Worm (Caenorhabditis elegans) whole organism, L1 larva: ENCODE results near the gene nmr-2.

ENCODE experiments used
- C04F5.9 ChIP-seq: sonication (generic microtip); optimal IDR thresholded peaks from 2 replicates; lab custom pipeline; 2016; ENCODE audit warnings: missing genetic modification characterization, missing compliant biosample characterization
- C34B4.2 ChIP-seq: sonication (generic microtip); optimal IDR thresholded peaks from 2 replicates; lab custom pipeline; 2017; ENCODE audit warnings: mild to moderate bottlenecking, missing genetic modification characterization, missing compliant biosample characterization
- F16B12.6 ChIP-seq: fragments of 150-350 bp; optimal IDR thresholded peaks from 2 replicates; lab custom pipeline; 2014; ENCODE audit warnings: missing biosample characterization, missing genetic modification characterization
- aha-1 ChIP-seq: fragments of 150-350 bp; optimal IDR thresholded peaks from 2 replicates; lab custom pipeline; 2014; ENCODE audit warnings: missing biosample characterization, missing genetic modification characterization
- alr-1 ChIP-seq: fragments of 200-800 bp; sonication (Bioruptor generic); optimal IDR thresholded peaks from 2 replicates; lab custom pipeline; 2018; ENCODE audit warnings: borderline replicate concordance, mild to moderate bottlenecking, missing genetic modification characterization, missing compliant biosample characterization
- ama-1 ChIP-seq: fragments of 150-350 bp; optimal IDR thresholded peaks from 2 replicates; lab custom pipeline; 2014
- blmp-1 ChIP-seq: fragments of 150-350 bp; optimal IDR thresholded peaks from 2 replicates; lab custom pipeline; 2014; ENCODE audit warnings: missing biosample characterization, missing genetic modification characterization
- ceh-8 ChIP-seq: fragments of 200-800 bp; sonication (Bioruptor generic); optimal IDR thresholded peaks from 2 replicates; lab custom pipeline; 2018; ENCODE audit warnings: mild to moderate bottlenecking, missing genetic modification characterization, moderate library complexity, missing compliant biosample characterization
- ceh-88 ChIP-seq: fragments of 200-800 bp; sonication (Bioruptor generic); IDR thresholded peaks from 2 replicates; pipeline ENCODE4 v1.3.6; 2022; ENCODE audit warnings: missing genetic modification characterization, missing compliant biosample characterization
- ceh-90 ChIP-seq: sonication (generic microtip); optimal IDR thresholded peaks from 2 replicates; lab custom pipeline; 2016; ENCODE audit warnings: missing genetic modification characterization, missing compliant biosample characterization
- ces-1 ChIP-seq: fragments of 150-350 bp; optimal IDR thresholded peaks from 2 replicates; lab custom pipeline; 2014; ENCODE audit warnings: missing biosample characterization, missing genetic modification reagents, missing genetic modification characterization
- dpl-1 ChIP-seq, 3 experiments: fragments of 150-350 bp in 2 of 3; sonication (generic microtip) in 1 of 3; optimal IDR thresholded peaks; 2 replicates each; lab custom pipeline; 2014 to 2017; ENCODE audit warnings: missing biosample characterization in 3 of 3, missing genetic modification characterization in 3 of 3, missing genetic modification reagents in 3 of 3
- efl-1 ChIP-seq, 4 experiments: fragments of 150-350 bp; optimal IDR thresholded peaks in 3 of 4; peaks in 1 of 4; 1 replicate in 1 of 4; 2 replicates in 3 of 4; lab custom pipeline; 2014; ENCODE audit warnings: missing biosample characterization in 2 of 4, missing genetic modification characterization in 2 of 4, missing genetic modification reagents in 2 of 4
- egl-13 ChIP-seq: sonication (generic microtip); optimal IDR thresholded peaks from 2 replicates; lab custom pipeline; 2016; ENCODE audit warnings: missing genotype, missing genetic modification reagents, missing genetic modification characterization, missing compliant biosample characterization
- elt-2 ChIP-seq: sonication (generic microtip); optimal IDR thresholded peaks from 2 replicates; lab custom pipeline; 2016; ENCODE audit warnings: missing genetic modification characterization, mild to moderate bottlenecking, inconsistent platforms, missing compliant biosample characterization, missing genetic modification reagents
- fkh-8 ChIP-seq: sonication (generic microtip); optimal IDR thresholded peaks from 2 replicates; lab custom pipeline; 2016; ENCODE audit warnings: mild to moderate bottlenecking, missing genetic modification characterization, missing compliant biosample characterization
- grh-1 ChIP-seq: fragments of 200-800 bp; sonication (Bioruptor generic); IDR thresholded peaks from 2 replicates; pipeline ENCODE4 v1.3.6; 2022; ENCODE audit warnings: missing genetic modification reagents, missing genetic modification characterization, missing compliant biosample characterization
- isw-1 ChIP-seq: fragments of 200-800 bp; sonication (Bioruptor generic); IDR thresholded peaks from 2 replicates; pipeline ENCODE4 v1.3.6; 2022; ENCODE audit warnings: missing genetic modification characterization, missing compliant biosample characterization
- lin-13 ChIP-seq: fragments of 150-350 bp; optimal IDR thresholded peaks from 2 replicates; lab custom pipeline; 2014; ENCODE audit warnings: missing biosample characterization, missing genetic modification reagents, missing genetic modification characterization
- lin-14 ChIP-seq: fragments of 200-800 bp; sonication (Bioruptor generic); optimal IDR thresholded peaks from 2 replicates; lab custom pipeline; 2018; ENCODE audit warnings: mild to moderate bottlenecking, missing genetic modification characterization, moderate library complexity, missing compliant biosample characterization
- lin-15B ChIP-seq: fragments of 150-350 bp; sonication (generic microtip); optimal IDR thresholded peaks from 3 replicates; lab custom pipeline; 2014; ENCODE audit warnings: missing biosample characterization, missing genetic modification characterization
- lin-39 ChIP-seq: fragments of 150-350 bp; optimal IDR thresholded peaks from 2 replicates; lab custom pipeline; 2014; ENCODE audit warnings: missing biosample characterization, missing genetic modification reagents, missing genetic modification characterization
- lir-3 ChIP-seq: sonication (generic microtip); optimal IDR thresholded peaks from 2 replicates; lab custom pipeline; 2016; ENCODE audit warnings: mild to moderate bottlenecking, missing genetic modification characterization, moderate library complexity, missing compliant biosample characterization; ENCODE audit not compliant: poor library complexity
- lsy-2 ChIP-seq, 2 experiments: fragments of 150-350 bp; optimal IDR thresholded peaks; 2 replicates each; lab custom pipeline; 2014; ENCODE audit warnings: missing biosample characterization in 2 of 2, missing genetic modification characterization in 2 of 2
- mdl-1 ChIP-seq, 2 experiments: fragments of 150-350 bp; optimal IDR thresholded peaks; 2 replicates each; lab custom pipeline; 2014 to 2017; ENCODE audit warnings: missing biosample characterization in 2 of 2, missing genetic modification characterization in 2 of 2, inconsistent platforms in 1 of 2
- mef-2 ChIP-seq: fragments of 150-350 bp; optimal IDR thresholded peaks from 2 replicates; lab custom pipeline; 2014; ENCODE audit warnings: missing biosample characterization, missing genetic modification characterization
- nhr-11 ChIP-seq: fragments of 150-350 bp; optimal IDR thresholded peaks from 2 replicates; lab custom pipeline; 2014; ENCODE audit warnings: missing biosample characterization, missing genetic modification characterization
- nhr-12 ChIP-seq: sonication (generic microtip); optimal IDR thresholded peaks from 2 replicates; lab custom pipeline; 2017; ENCODE audit warnings: missing biosample characterization, missing genetic modification characterization
- nhr-19 ChIP-seq: fragments of 200-800 bp; sonication (Bioruptor generic); conservative IDR thresholded peaks from 2 replicates; pipeline ENCODE4 v1.3.6; 2022; ENCODE audit warnings: missing genetic modification characterization, missing compliant biosample characterization
- nhr-237 ChIP-seq: fragments of 150-350 bp; optimal IDR thresholded peaks from 2 replicates; lab custom pipeline; 2014; ENCODE audit warnings: missing biosample characterization, missing genetic modification characterization
- nhr-28 ChIP-seq: fragments of 150-350 bp; optimal IDR thresholded peaks from 2 replicates; lab custom pipeline; 2014; ENCODE audit warnings: missing biosample characterization, missing genetic modification characterization
- nhr-71 ChIP-seq: sonication (generic microtip); optimal IDR thresholded peaks from 2 replicates; lab custom pipeline; 2016; ENCODE audit warnings: mild to moderate bottlenecking, missing genetic modification characterization, moderate library complexity, missing compliant biosample characterization
- nhr-76 ChIP-seq: sonication (generic microtip); optimal IDR thresholded peaks from 2 replicates; lab custom pipeline; 2017; ENCODE audit warnings: missing biosample characterization, missing genetic modification characterization
- nhr-77 ChIP-seq: fragments of 150-350 bp; optimal IDR thresholded peaks from 2 replicates; lab custom pipeline; 2014; ENCODE audit warnings: missing biosample characterization, missing genetic modification characterization
- nhr-84 ChIP-seq: sonication (generic microtip); optimal IDR thresholded peaks from 2 replicates; lab custom pipeline; 2017; ENCODE audit warnings: missing biosample characterization, missing genetic modification characterization
- nhr-85 ChIP-seq: sonication (generic microtip); peaks from one replicate; lab custom pipeline; 2016; ENCODE audit warnings: missing genetic modification characterization, inconsistent platforms, missing compliant biosample characterization
- nhr-90 ChIP-seq: sonication (generic microtip); optimal IDR thresholded peaks from 2 replicates; lab custom pipeline; 2016; ENCODE audit warnings: mild to moderate bottlenecking, missing genetic modification characterization, missing compliant biosample characterization; ENCODE audit not compliant: poor library complexity
- pax-3 ChIP-seq: fragments of 200-800 bp; sonication (Bioruptor generic); optimal IDR thresholded peaks from 2 replicates; lab custom pipeline; 2018; ENCODE audit warnings: mild to moderate bottlenecking, missing genetic modification characterization, moderate library complexity, missing compliant biosample characterization
- rnt-1 ChIP-seq: sonication (generic microtip); optimal IDR thresholded peaks from 2 replicates; lab custom pipeline; 2016; ENCODE audit warnings: mild to moderate bottlenecking, missing genetic modification characterization, moderate library complexity, missing compliant biosample characterization
- skn-1 ChIP-seq: fragments of 150-350 bp; optimal IDR thresholded peaks from 2 replicates; lab custom pipeline; 2014; ENCODE audit warnings: missing biosample characterization, missing genetic modification characterization
- sox-4 ChIP-seq: sonication (generic microtip); optimal IDR thresholded peaks from 2 replicates; lab custom pipeline; 2016; ENCODE audit warnings: missing genetic modification characterization, missing compliant biosample characterization
- sup-37 ChIP-seq: fragments of 200-800 bp; sonication (Bioruptor generic); optimal IDR thresholded peaks from 2 replicates; lab custom pipeline; 2018; ENCODE audit warnings: mild to moderate bottlenecking, missing genetic modification characterization, missing compliant biosample characterization
- swsn-7 ChIP-seq: sonication (generic microtip); optimal IDR thresholded peaks from 2 replicates; lab custom pipeline; 2016; ENCODE audit warnings: missing genetic modification characterization, missing compliant biosample characterization
- tbx-2 ChIP-seq: sonication (generic microtip); optimal IDR thresholded peaks from 2 replicates; lab custom pipeline; 2016; ENCODE audit warnings: missing genetic modification characterization, missing compliant biosample characterization
- tlp-1 ChIP-seq: fragments of 150-350 bp; optimal IDR thresholded peaks from 2 replicates; lab custom pipeline; 2014; ENCODE audit warnings: missing biosample characterization, missing genetic modification characterization
- unc-130 ChIP-seq: fragments of 150-350 bp; optimal IDR thresholded peaks from 2 replicates; lab custom pipeline; 2017; ENCODE audit warnings: missing biosample characterization, missing genetic modification characterization, inconsistent platforms
- unc-30 ChIP-seq: sonication (generic microtip); optimal IDR thresholded peaks from 2 replicates; lab custom pipeline; 2017; ENCODE audit warnings: missing biosample characterization, missing genetic modification characterization
- unc-62 ChIP-seq: fragments of 150-350 bp; optimal IDR thresholded peaks from 2 replicates; lab custom pipeline; 2014; ENCODE audit warnings: missing biosample characterization, missing genetic modification reagents, missing genetic modification characterization
- unc-86 ChIP-seq: sonication (generic microtip); optimal IDR thresholded peaks from 2 replicates; lab custom pipeline; 2016; ENCODE audit warnings: missing genetic modification characterization, missing compliant biosample characterization
- unc-98 ChIP-seq: fragments of 200-800 bp; sonication (Bioruptor generic); IDR thresholded peaks from 2 replicates; pipeline ENCODE4 v1.3.6; 2022; ENCODE audit warnings: missing genetic modification characterization, missing compliant biosample characterization
- vab-15 ChIP-seq: sonication (generic microtip); optimal IDR thresholded peaks from 2 replicates; lab custom pipeline; 2017; ENCODE audit warnings: missing genotype, mild to moderate bottlenecking, missing genetic modification characterization, missing compliant biosample characterization
- zag-1 ChIP-seq: fragments of 150-350 bp; optimal IDR thresholded peaks from 2 replicates; lab custom pipeline; 2014; ENCODE audit warnings: missing biosample characterization, missing genetic modification characterization
- ztf-11 ChIP-seq, 2 experiments: sonication (generic microtip); optimal IDR thresholded peaks; 2 replicates each; lab custom pipeline; 2016 to 2017; ENCODE audit warnings: missing genetic modification characterization in 2 of 2, missing biosample characterization in 1 of 2, missing compliant biosample characterization in 1 of 2
- ztf-4 ChIP-seq: fragments of 150-350 bp; optimal IDR thresholded peaks from 2 replicates; lab custom pipeline; 2014; ENCODE audit warnings: missing biosample characterization, missing genetic modification characterization

Gene nmr-2

ce11 chrV:15059534-15059933 is 48.1 kb upstream of the nmr-2 start, which contains the start of the genes mcm-3 and C25D7.15 (continued):
- TF ChIP-seq alr-1 (tag; lab: Kevin White, UChicago) = no peak
- no peak for TF ChIP-seq lir-3 (tag; lab: Kevin White, UChicago)
- TF ChIP-seq egl-13 (tag; lab: Kevin White, UChicago) = no peak
- no peak for TF ChIP-seq mef-2 (tag; lab: Kevin White, UChicago)
- no peak for TF ChIP-seq nhr-28
- TF ChIP-seq nhr-237 (tag; lab: Kevin White, UChicago) = no peak
- peak; percentile 26 for TF ChIP-seq swsn-7 (tag; lab: Kevin White, UChicago)
- no peak for TF ChIP-seq unc-98 (GFP tag; lab: Robert Waterston, UW)
- TF ChIP-seq ces-1 (GFP tag; lab: Kevin White, UChicago) = no peak
- no peak for TF ChIP-seq pax-3 (tag; lab: Kevin White, UChicago)
- TF ChIP-seq rnt-1 (tag; lab: Kevin White, UChicago) = peak; percentile 31
- no peak for TF ChIP-seq lin-39 (tag; lab: Kevin White, UChicago)
- TF ChIP-seq ceh-90 (tag; lab: Kevin White, UChicago) = no peak
- TF ChIP-seq lsy-2 (tag; optimal IDR thresholded peaks at IDR 0.05; lab: Kevin White, UChicago) = peak; percentile 17 to 47
- TF ChIP-seq C34B4.2 = no peak
- peak; percentile 6 for TF ChIP-seq tbx-2 (tag; lab: Kevin White, UChicago)
- no peak for TF ChIP-seq nhr-76 (tag; lab: Kevin White, UChicago)
- TF ChIP-seq nhr-85 (tag; lab: Kevin White, UChicago) = peak; percentile 38
- no peak for TF ChIP-seq nhr-84 (tag; lab: Kevin White, UChicago)
- TF ChIP-seq isw-1 = no peak
- TF ChIP-seq nhr-19 (GFP tag; lab: Robert Waterston, UW) = no peak
- no peak for TF ChIP-seq nhr-77 (tag; lab: Kevin White, UChicago)
- TF ChIP-seq unc-30 (tag; lab: Kevin White, UChicago) = no peak
- TF ChIP-seq vab-15 (tag; lab: Kevin White, UChicago) = no peak
- no peak for TF ChIP-seq sox-4 (tag; lab: Kevin White, UChicago)
- TF ChIP-seq efl-1 (optimal IDR thresholded peaks at IDR 0.05; lab: Kevin White, UChicago) = peak; percentile 67 to 87
- peak; percentile 88 to 98 for TF ChIP-seq efl-1 (GFP tag; optimal IDR thresholded peaks at IDR 0.05 in 1 of 2; lab: Kevin White, UChicago)
- no peak for TF ChIP-seq tlp-1 (tag; lab: Kevin White, UChicago)
- no peak for TF ChIP-seq ama-1 (lab: Kevin White, UChicago)
- no peak for TF ChIP-seq mdl-1 (tag; optimal IDR thresholded peaks at IDR 0.05; lab: Kevin White, UChicago)
- TF ChIP-seq blmp-1 (tag; lab: Kevin White, UChicago) = peak; percentile 33
- peak; percentile 88 for TF ChIP-seq F16B12.6
- TF ChIP-seq unc-62 (GFP tag; lab: Kevin White, UChicago) = no peak
- TF ChIP-seq sup-37 = no peak
- TF ChIP-seq lin-15B = peak; percentile 13
- no peak for TF ChIP-seq nhr-12 (tag; lab: Kevin White, UChicago)
- TF ChIP-seq lin-13 (GFP tag; lab: Kevin White, UChicago) = no peak
- TF ChIP-seq skn-1 (tag; lab: Kevin White, UChicago) = peak; percentile 37
- no peak for TF ChIP-seq ztf-4 (tag; lab: Kevin White, UChicago)
- TF ChIP-seq ceh-8 (GFP tag; lab: Kevin White, UChicago) = no peak
- peak; percentile 55 for TF ChIP-seq nhr-71 (tag; lab: Kevin White, UChicago)
- peak; percentile 41 for TF ChIP-seq nhr-90
- TF ChIP-seq grh-1 (GFP tag; lab: Robert Waterston, UW) = no peak
- no peak for TF ChIP-seq lin-14 (GFP tag; lab: Kevin White, UChicago)
- no peak for TF ChIP-seq fkh-8 (tag; lab: Kevin White, UChicago)
- TF ChIP-seq nhr-11 = no peak
- TF ChIP-seq ztf-11 (tag; optimal IDR thresholded peaks at IDR 0.05; lab: Kevin White, UChicago) = no peak
- no peak for TF ChIP-seq aha-1
- no peak for TF ChIP-seq ceh-88 (GFP tag; lab: Robert Waterston, UW)
- peak; percentile 82 to 89 (median 85) for TF ChIP-seq dpl-1 (GFP tag; optimal IDR thresholded peaks at IDR 0.05; lab: Kevin White, UChicago)
- TF ChIP-seq zag-1 = no peak
- peak; percentile 67 for TF ChIP-seq unc-130 (tag; lab: Kevin White, UChicago)
- no peak for TF ChIP-seq unc-86 (tag; lab: Kevin White, UChicago)
- TF ChIP-seq C04F5.9 (tag; lab: Kevin White, UChicago) = no peak
- TF ChIP-seq elt-2 (tag; lab: Kevin White, UChicago) = no peak
